Worm (Caenorhabditis elegans) whole organism, midembryonic: ENCODE results near the gene K02E11.6.

Experiments
- T22C8.4 ChIP-seq: fragments of 200-800 bp; sonication (Bioruptor generic); IDR thresholded peaks from 2 replicates; pipeline ENCODE4 v1.3.6; 2022; ENCODE audit warnings: missing genetic modification characterization, missing compliant biosample characterization
- cog-1 ChIP-seq: sonication (generic microtip); optimal IDR thresholded peaks from 2 replicates; lab custom pipeline; 2016; ENCODE audit warnings: missing genetic modification characterization, missing compliant biosample characterization
- flt-1 ChIP-seq: fragments of 200-800 bp; sonication (Bioruptor generic); IDR thresholded peaks from 2 replicates; pipeline ENCODE4 v1.3.6; 2022; ENCODE audit warnings: missing genetic modification characterization, missing compliant biosample characterization
- klf-2 ChIP-seq: fragments of 200-800 bp; sonication (Bioruptor generic); conservative IDR thresholded peaks from 2 replicates; pipeline ENCODE4 v1.3.6; 2022; ENCODE audit warnings: missing genetic modification reagents, missing genetic modification characterization, missing compliant biosample characterization
- med-1 ChIP-seq: sonication (generic microtip); optimal IDR thresholded peaks from 2 replicates; lab custom pipeline; 2017; ENCODE audit warnings: missing genetic modification characterization, mild to moderate bottlenecking, missing compliant biosample characterization, antibody characterized with exemption, missing genetic modification reagents; ENCODE audit not compliant: insufficient read depth
- ref-1 ChIP-seq: fragments of 200-800 bp; sonication (Bioruptor generic); conservative IDR thresholded peaks from 2 replicates; pipeline ENCODE4 v1.3.6; 2022; ENCODE audit warnings: missing genetic modification reagents, missing genetic modification characterization, missing compliant biosample characterization
- tab-1 ChIP-seq: fragments of 200-800 bp; sonication (Bioruptor generic); IDR thresholded peaks from 2 replicates; pipeline ENCODE4 v1.3.6; 2022; ENCODE audit warnings: missing genetic modification characterization, missing compliant biosample characterization
- ztf-23 ChIP-seq: fragments of 200-800 bp; sonication (Bioruptor generic); IDR thresholded peaks from 2 replicates; pipeline ENCODE4 v1.3.6; 2022; ENCODE audit warnings: missing genetic modification reagents, missing genetic modification characterization, missing compliant biosample characterization
- ztf-29 ChIP-seq: fragments of 200-800 bp; sonication (Bioruptor generic); IDR thresholded peaks from 2 replicates; pipeline ENCODE4 v1.3.6; 2022; ENCODE audit warnings: missing genetic modification reagents, missing genetic modification characterization, missing compliant biosample characterization

ce11 chrV:14223141-14223540, 25.5 kb upstream of the K02E11.6 start:
- TF ChIP-seq T22C8.4 (GFP tag; lab: Robert Waterston, UW) = no peak
- TF ChIP-seq flt-1 (GFP tag; lab: Robert Waterston, UW) = no peak
- TF ChIP-seq ref-1 = no peak
- no peak for TF ChIP-seq ztf-29 (GFP tag; lab: Robert Waterston, UW)
- no peak for TF ChIP-seq cog-1 (tag; lab: Kevin White, UChicago)
- TF ChIP-seq med-1 (GFP tag; lab: Kevin White, UChicago) = no peak
- TF ChIP-seq klf-2 (GFP tag; lab: Robert Waterston, UW) = no peak
- no peak for TF ChIP-seq ztf-23
- no peak for TF ChIP-seq tab-1 (GFP tag; lab: Robert Waterston, UW)
